Worm (Caenorhabditis elegans) whole organism, mixed stage, embryonic: ENCODE measurements around the gene dhhc-6.

ENCODE experiments used
- M03D4.4 ChIP-seq: sonication (generic microtip); optimal IDR thresholded peaks from 2 replicates; lab custom pipeline; 2017; ENCODE audit warnings: mild to moderate bottlenecking, missing genetic modification characterization, missing compliant biosample characterization
- elt-3 ChIP-seq: fragments of 150-350 bp; optimal IDR thresholded peaks from 2 replicates; lab custom pipeline; 2014; ENCODE audit warnings: missing biosample characterization, missing genetic modification characterization
- ham-2 ChIP-seq: fragments of 200-800 bp; sonication (Bioruptor generic); optimal IDR thresholded peaks from 2 replicates; lab custom pipeline; 2018; ENCODE audit warnings: mild to moderate bottlenecking, missing genetic modification characterization, missing compliant biosample characterization
- lsy-2 ChIP-seq: fragments of 150-350 bp; optimal IDR thresholded peaks from 2 replicates; lab custom pipeline; 2014; ENCODE audit warnings: missing biosample characterization, missing genetic modification characterization
- nhr-237 ChIP-seq: fragments of 150-350 bp; optimal IDR thresholded peaks from 2 replicates; lab custom pipeline; 2014; ENCODE audit warnings: missing biosample characterization, missing genetic modification characterization
- nhr-28 ChIP-seq: fragments of 150-350 bp; optimal IDR thresholded peaks from 2 replicates; lab custom pipeline; 2014; ENCODE audit warnings: missing biosample characterization, missing genetic modification characterization
- pha-4 ChIP-seq: fragments of 150-350 bp; optimal IDR thresholded peaks from 2 replicates; lab custom pipeline; 2018; ENCODE audit warnings: missing biosample characterization, missing genetic modification reagents, missing genetic modification characterization
- unc-62 ChIP-seq: fragments of 150-350 bp; optimal IDR thresholded peaks from 2 replicates; lab custom pipeline; 2014; ENCODE audit warnings: missing biosample characterization, missing genetic modification reagents, missing genetic modification characterization
- zip-8 ChIP-seq: fragments of 150-350 bp; optimal IDR thresholded peaks from 2 replicates; lab custom pipeline; 2014; ENCODE audit warnings: missing biosample characterization, missing genetic modification characterization

ce11 chrIV:12140959-12141358, 16.2 kb downstream of the dhhc-6 start, which contains the start of gene B0001.8:
- TF ChIP-seq ham-2 (GFP tag; lab: Kevin White, UChicago) = no peak
- no peak for TF ChIP-seq nhr-237 (tag; lab: Kevin White, UChicago)
- TF ChIP-seq nhr-28 (tag; lab: Kevin White, UChicago) = no peak
- TF ChIP-seq lsy-2 (tag; lab: Kevin White, UChicago) = no peak
- TF ChIP-seq zip-8 (tag; lab: Kevin White, UChicago) = no peak
- TF ChIP-seq unc-62 = no peak
- no peak for TF ChIP-seq M03D4.4 (tag; lab: Kevin White, UChicago)
- TF ChIP-seq elt-3 (tag; lab: Kevin White, UChicago) = no peak
- no peak for TF ChIP-seq pha-4
